Worm (Caenorhabditis elegans): ENCODE measurements around the gene srz-82.

ce11 chrIV:3519352-3519751 is 36.7 kb downstream of the srz-82 start:
- TF ChIP-seq hlh-8 (tag; optimal IDR thresholded peaks at IDR 0.05), result no peak
- TF ChIP-seq pqm-1 (tag; optimal IDR thresholded peaks at IDR 0.05), result no peak
- no peak for TF ChIP-seq fkh-10 (GFP tag; optimal IDR thresholded peaks at IDR 0.05)
- no peak for TF ChIP-seq sox-2 (GFP tag; IDR thresholded peaks at IDR 0.05)
